Fruit fly (Drosophila melanogaster) whole organism, embryonic: ENCODE measurements around the gene CG31183.

ENCODE experiments used
- Abd-B ChIP-seq: fragments of 200-800 bp; sonication (Bioruptor generic); optimal IDR thresholded peaks from 2 replicates; lab custom pipeline; 2018; ENCODE audit warnings: missing biosample characterization, mild to moderate bottlenecking, missing genetic modification characterization, moderate library complexity
- B-H1 ChIP-seq: fragments of 200-800 bp; sonication (Bioruptor generic); IDR thresholded peaks from 3 replicates; pipeline ENCODE4 v1.3.6; 2022; ENCODE audit warnings: missing biosample characterization, missing genetic modification characterization
- B-H2 ChIP-seq: fragments of 200-800 bp; sonication (Bioruptor generic); optimal IDR thresholded peaks from 2 replicates; lab custom pipeline; 2018; ENCODE audit warnings: missing biosample characterization, mild to moderate bottlenecking, missing genetic modification characterization
- CG10462 ChIP-seq: fragments of 200-800 bp; sonication (Bioruptor generic); optimal IDR thresholded peaks from 2 replicates; lab custom pipeline; 2016; ENCODE audit warnings: missing biosample characterization, missing genetic modification characterization
- CG11093 ChIP-seq: fragments of 200-800 bp; sonication (Bioruptor generic); IDR thresholded peaks from 3 replicates; pipeline ENCODE4 v1.3.6; 2022; ENCODE audit warnings: missing biosample characterization, missing genetic modification characterization
- CG11696 ChIP-seq: fragments of 200-800 bp; sonication (Bioruptor generic); IDR thresholded peaks from 2 replicates; pipeline ENCODE4 v1.3.6; 2022; ENCODE audit warnings: missing biosample characterization, missing genetic modification characterization
- CG12071 ChIP-seq: fragments of 200-800 bp; sonication (Bioruptor generic); optimal IDR thresholded peaks from 3 replicates; lab custom pipeline; 2018; ENCODE audit warnings: missing biosample characterization, mild to moderate bottlenecking, missing genetic modification characterization
- CG12299 ChIP-seq: fragments of 200-800 bp; sonication (Bioruptor generic); optimal IDR thresholded peaks from 2 replicates; lab custom pipeline; 2018; ENCODE audit warnings: missing biosample characterization, mild to moderate bottlenecking, missing genetic modification characterization
- CG13424 ChIP-seq: fragments of 200-800 bp; sonication (Bioruptor generic); optimal IDR thresholded peaks from 2 replicates; lab custom pipeline; 2019; ENCODE audit warnings: missing biosample characterization, mild to moderate bottlenecking, missing genetic modification characterization, moderate library complexity
- CG17328 ChIP-seq: fragments of 200-800 bp; sonication (Bioruptor generic); IDR thresholded peaks from 2 replicates; pipeline ENCODE4 v1.3.6; 2022; ENCODE audit warnings: missing biosample characterization, missing genetic modification characterization
- CG17361 ChIP-seq: fragments of 200-800 bp; sonication (Bioruptor generic); IDR thresholded peaks from 3 replicates; pipeline ENCODE4 v1.3.6; 2022; ENCODE audit warnings: missing biosample characterization, missing genetic modification characterization
- CG17802 ChIP-seq: fragments of 200-800 bp; sonication (Bioruptor generic); optimal IDR thresholded peaks from 2 replicates; lab custom pipeline; 2018; ENCODE audit warnings: missing biosample characterization, mild to moderate bottlenecking, missing genetic modification characterization, moderate library complexity
- CG18619 ChIP-seq: fragments of 200-800 bp; sonication (Bioruptor generic); optimal IDR thresholded peaks from 3 replicates; lab custom pipeline; 2017; ENCODE audit warnings: missing biosample characterization, mild to moderate bottlenecking, missing genetic modification characterization
- CG2199 ChIP-seq: fragments of 200-800 bp; sonication (Bioruptor generic); IDR thresholded peaks from 3 replicates; pipeline ENCODE4 v1.3.6; 2022; ENCODE audit warnings: missing biosample characterization, missing genetic modification characterization
- CG2678 ChIP-seq: fragments of 200-800 bp; sonication (Bioruptor generic); optimal IDR thresholded peaks from 3 replicates; lab custom pipeline; 2019; ENCODE audit warnings: missing biosample characterization, mild to moderate bottlenecking, missing genetic modification characterization, moderate library complexity
- CG34422 ChIP-seq: fragments of 200-800 bp; sonication (Bioruptor generic); IDR thresholded peaks from 3 replicates; pipeline ENCODE4 v1.3.6; 2022; ENCODE audit warnings: missing biosample characterization, missing genetic modification characterization
- CG4854 ChIP-seq: fragments of 200-800 bp; sonication (Bioruptor generic); optimal IDR thresholded peaks from 2 replicates; lab custom pipeline; 2016; ENCODE audit warnings: missing biosample characterization, missing genetic modification characterization, inconsistent platforms
- CG6175 ChIP-seq: fragments of 200-800 bp; sonication (Bioruptor generic); IDR thresholded peaks from 3 replicates; pipeline ENCODE4 v1.3.6; 2022; ENCODE audit warnings: missing biosample characterization, missing genetic modification characterization
- CG6254 ChIP-seq: fragments of 200-800 bp; sonication (Bioruptor generic); optimal IDR thresholded peaks from 3 replicates; lab custom pipeline; 2017; ENCODE audit warnings: mild to moderate bottlenecking, missing biosample characterization, missing genetic modification reagents, missing genetic modification characterization
- CG6765 ChIP-seq: fragments of 200-800 bp; sonication (Bioruptor generic); optimal IDR thresholded peaks from 3 replicates; lab custom pipeline; 2017; ENCODE audit warnings: missing biosample characterization, mild to moderate bottlenecking, missing genetic modification characterization
- CG7963 ChIP-seq: fragments of 200-800 bp; sonication (Bioruptor generic); IDR thresholded peaks from 3 replicates; pipeline ENCODE4 v1.3.6; 2022; ENCODE audit warnings: missing biosample characterization, missing genetic modification characterization; ENCODE audit not compliant: partially characterized antibody
- CG8765 ChIP-seq: fragments of 200-800 bp; sonication (Bioruptor generic); IDR thresholded peaks from 2 replicates; pipeline ENCODE4 v1.3.6; 2022; ENCODE audit warnings: missing biosample characterization, missing genetic modification characterization
- CG8924 ChIP-seq: fragments of 200-800 bp; optimal IDR thresholded peaks from 3 replicates; lab custom pipeline; 2019; ENCODE audit warnings: missing biosample characterization, mild to moderate bottlenecking, missing genetic modification characterization, moderate library complexity
- E2f1 ChIP-seq: fragments of 200-800 bp; sonication (Bioruptor generic); IDR thresholded peaks from 2 replicates; pipeline ENCODE4 v1.3.6; 2022; ENCODE audit warnings: missing biosample characterization, missing genetic modification characterization
- Elba2 ChIP-seq: fragments of 200-800 bp; sonication (Bioruptor generic); optimal IDR thresholded peaks from 3 replicates; lab custom pipeline; 2016; ENCODE audit warnings: missing biosample characterization, missing genetic modification characterization
- Ets65A ChIP-seq: fragments of 200-800 bp; sonication (Bioruptor generic); peaks from one replicate; lab custom pipeline; 2016; ENCODE audit warnings: missing biosample characterization, missing genetic modification characterization
- HLH3B ChIP-seq: fragments of 200-800 bp; sonication (Bioruptor generic); IDR thresholded peaks from 2 replicates; pipeline ENCODE4 v1.3.6; 2022; ENCODE audit warnings: missing biosample characterization, missing genetic modification characterization
- MESR4 ChIP-seq: fragments of 200-800 bp; sonication (Bioruptor generic); optimal IDR thresholded peaks from 2 replicates; lab custom pipeline; 2018; ENCODE audit warnings: missing biosample characterization, mild to moderate bottlenecking, missing genetic modification characterization, moderate library complexity
- Mes4 ChIP-seq: fragments of 200-800 bp; sonication (Bioruptor generic); optimal IDR thresholded peaks from 2 replicates; lab custom pipeline; 2016; ENCODE audit warnings: missing biosample characterization, missing genetic modification characterization
- NC2β ChIP-seq: fragments of 200-800 bp; sonication (Bioruptor generic); optimal IDR thresholded peaks from 2 replicates; lab custom pipeline; 2016; ENCODE audit warnings: missing biosample characterization, missing genetic modification characterization
- Rx ChIP-seq: fragments of 200-800 bp; sonication (Bioruptor generic); IDR thresholded peaks from 2 replicates; pipeline ENCODE4 v1.3.6; 2022; ENCODE audit warnings: missing biosample characterization, missing genetic modification characterization
- ap ChIP-seq: fragments of 200-800 bp; sonication (Bioruptor generic); IDR thresholded peaks from 2 replicates; pipeline ENCODE4 v1.3.6; 2022; ENCODE audit warnings: missing biosample characterization, missing genetic modification characterization
- caup ChIP-seq: fragments of 200-800 bp; sonication (Bioruptor generic); optimal IDR thresholded peaks from 3 replicates; lab custom pipeline; 2017; ENCODE audit warnings: missing biosample characterization, mild to moderate bottlenecking, missing genetic modification characterization, moderate library complexity; ENCODE audit not compliant: severe bottlenecking
- danr ChIP-seq: fragments of 200-800 bp; sonication (Bioruptor generic); IDR thresholded peaks from 2 replicates; pipeline ENCODE4 v1.3.6; 2022; ENCODE audit warnings: missing biosample characterization, missing genetic modification characterization
- dmrt99B ChIP-seq: fragments of 200-800 bp; sonication (Bioruptor generic); optimal IDR thresholded peaks from 2 replicates; lab custom pipeline; 2018; ENCODE audit warnings: missing biosample characterization, mild to moderate bottlenecking, missing genetic modification characterization, moderate library complexity
- en ChIP-seq: fragments of 200-800 bp; sonication (Bioruptor generic); optimal IDR thresholded peaks from 2 replicates; lab custom pipeline; 2016; ENCODE audit warnings: missing biosample characterization, missing genetic modification characterization
- exex ChIP-seq: fragments of 200-800 bp; sonication (Bioruptor generic); optimal IDR thresholded peaks from 4 replicates; lab custom pipeline; 2018; ENCODE audit warnings: missing biosample characterization, mild to moderate bottlenecking, missing genetic modification characterization, moderate library complexity
- gcm ChIP-seq: fragments of 200-800 bp; sonication (Bioruptor generic); optimal IDR thresholded peaks from 2 replicates; lab custom pipeline; 2019; ENCODE audit warnings: missing biosample characterization, mild to moderate bottlenecking, missing genetic modification characterization, moderate library complexity
- gsb-n ChIP-seq: fragments of 200-800 bp; sonication (Bioruptor generic); optimal IDR thresholded peaks from 3 replicates; lab custom pipeline; 2018; ENCODE audit warnings: missing biosample characterization, mild to moderate bottlenecking, missing genetic modification characterization
- ind ChIP-seq: fragments of 200-800 bp; sonication (Bioruptor generic); optimal IDR thresholded peaks from 3 replicates; lab custom pipeline; 2016; ENCODE audit warnings: missing biosample characterization, missing genetic modification characterization
- lab ChIP-seq: fragments of 200-800 bp; sonication (Bioruptor generic); optimal IDR thresholded peaks from 3 replicates; lab custom pipeline; 2017; ENCODE audit warnings: missing biosample characterization, missing genetic modification characterization, mild to moderate bottlenecking, moderate library complexity, missing genetic modification reagents
- lov ChIP-seq, 2 experiments: fragments of 200-800 bp in 1 of 2; fragments of >200 bp in 1 of 2; sonication (Bioruptor generic) in 1 of 2; IDR thresholded peaks in 1 of 2; optimal IDR thresholded peaks in 1 of 2; 2 replicates in 1 of 2; 3 replicates in 1 of 2; pipeline versions ENCODE4 v1.3.6 to Lab custom; 2017 to 2022; ENCODE audit warnings: missing biosample characterization in 1 of 2, missing genetic modification characterization in 1 of 2
- nerfin-2 ChIP-seq: fragments of 200-800 bp; sonication (Bioruptor generic); IDR thresholded peaks from 2 replicates; pipeline ENCODE4 v1.3.6; 2022; ENCODE audit warnings: missing biosample characterization, missing genetic modification characterization; ENCODE audit not compliant: partially characterized antibody
- ranshi ChIP-seq: fragments of 200-800 bp; sonication (Bioruptor generic); IDR thresholded peaks from 2 replicates; pipeline ENCODE4 v1.3.6; 2022; ENCODE audit warnings: missing biosample characterization, missing genetic modification characterization
- row ChIP-seq: fragments of 200-800 bp; sonication (Bioruptor generic); IDR thresholded peaks from 3 replicates; pipeline ENCODE4 v1.3.6; 2022; ENCODE audit warnings: missing biosample characterization, missing genetic modification characterization
- schlank ChIP-seq: fragments of 200-800 bp; sonication (Bioruptor generic); optimal IDR thresholded peaks from 2 replicates; lab custom pipeline; 2018; ENCODE audit warnings: missing biosample characterization, mild to moderate bottlenecking, missing genetic modification characterization
- sens ChIP-seq: fragments of 200-800 bp; sonication (Bioruptor generic); peaks from one replicate; lab custom pipeline; 2016; ENCODE audit warnings: missing biosample characterization, missing genetic modification characterization
- vnd ChIP-seq: fragments of 200-800 bp; sonication (Bioruptor generic); IDR thresholded peaks from 3 replicates; pipeline ENCODE4 v1.3.6; 2022; ENCODE audit warnings: missing biosample characterization, missing genetic modification characterization; ENCODE audit not compliant: partially characterized antibody

Gene CG31183

DNA sequence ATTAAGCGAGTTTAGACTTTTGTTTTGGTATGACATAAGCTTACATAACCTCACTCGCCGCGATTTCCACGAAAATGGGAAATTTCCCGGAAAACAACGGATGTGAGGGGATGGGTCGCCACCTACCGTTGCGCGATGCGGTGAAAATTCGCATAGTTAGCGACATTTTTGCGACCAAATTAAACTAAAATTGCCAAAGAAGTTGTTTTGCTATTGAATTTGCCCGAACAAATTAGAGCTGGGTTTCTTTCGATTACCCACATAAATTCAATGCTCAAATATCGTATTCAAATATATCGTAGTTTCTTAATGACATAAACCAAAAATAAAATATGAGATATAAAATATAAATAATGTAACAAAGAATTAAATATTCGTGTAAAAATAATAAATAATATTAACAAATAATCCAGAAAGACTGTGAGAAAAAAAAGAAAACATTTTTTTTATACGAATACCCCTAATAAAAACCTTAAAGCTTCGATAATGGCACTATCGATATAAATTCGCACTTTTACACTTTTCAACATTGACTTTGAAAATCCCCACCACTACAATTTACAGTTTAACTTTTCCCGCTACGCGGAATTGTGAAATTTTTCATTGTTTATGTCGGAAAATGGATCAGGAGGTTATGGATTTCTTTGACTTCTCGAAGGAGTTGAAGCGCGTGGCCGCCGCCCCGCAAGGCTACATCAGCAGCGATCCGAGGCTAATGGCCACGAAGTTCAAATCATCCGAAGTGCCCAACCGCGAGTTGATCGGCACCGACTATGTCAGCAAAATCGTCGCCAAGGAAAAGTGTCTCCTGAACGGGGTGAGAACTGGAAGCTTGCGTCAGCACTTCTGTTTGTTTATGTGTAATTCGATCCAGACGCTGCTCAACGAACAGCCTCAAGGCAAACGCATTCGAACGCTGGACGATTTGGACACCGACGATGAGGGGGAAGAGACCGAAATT lies 38.6 kb downstream of the CG31183 start, which contains the start of the genes ND-23 and spn-E (continued):
- TF ChIP-seq CG8924 (peak; percentile 54), gcm (GFP tag; lab: Kevin White, UChicago) (no peak), caup (GFP tag; lab: Kevin White, UChicago) (no peak), gsb-n (peak; percentile 66), E2f1 (GFP tag; lab: Robert Waterston, UW) (peak; percentile 69), CG10462 (GFP tag; lab: Kevin White, UChicago) (no peak), CG6254 (GFP tag; lab: Kevin White, UChicago) (no peak), CG2199 (GFP tag; lab: Robert Waterston, UW) (no peak), CG12071 (GFP tag; lab: Kevin White, UChicago) (no peak), dmrt99B (tag; lab: Kevin White, UChicago) (no peak), CG17328 (GFP tag; lab: Robert Waterston, UW) (peak; percentile 51; the same call in 1 of the 2 replicates), CG4854 (GFP tag; lab: Kevin White, UChicago) (no peak), CG11696 (no peak), CG8765 (no peak), danr (GFP tag; lab: Robert Waterston, UW) (no peak), schlank (tag; lab: Kevin White, UChicago) (no peak), CG17802 (tag; lab: Kevin White, UChicago) (no peak), CG12299 (tag; lab: Kevin White, UChicago) (no peak), ranshi (peak; percentile 41; the same call in 1 of the 2 replicates), CG6175 (GFP tag; lab: Robert Waterston, UW) (no peak), CG2678 (tag; lab: Kevin White, UChicago) (no peak), Abd-B (GFP tag; lab: Kevin White, UChicago) (peak; percentile 46), nerfin-2 (GFP tag; lab: Robert Waterston, UW) (0 out of 2 replicates have a peak, but pooled peaks have one; percentile 51), CG34422 (GFP tag; lab: Robert Waterston, UW) (no peak; the same call in 2 of the 3 replicates), exex (tag; lab: Kevin White, UChicago) (no peak), MESR4 (GFP tag; lab: Kevin White, UChicago) (peak; percentile 81), lov (optimal IDR thresholded peaks at IDR 0.05; lab: Kevin White, UChicago) (no peak), lov (GFP tag; IDR thresholded peaks at IDR 0.05; lab: Robert Waterston, UW) (no peak), ap (GFP tag; lab: Robert Waterston, UW) (no peak), Ets65A (GFP tag; lab: Kevin White, UChicago) (no peak), NC2β (no peak), CG18619 (no peak), CG13424 (tag; lab: Kevin White, UChicago) (peak; percentile 67), CG17361 (GFP tag; lab: Robert Waterston, UW) (peak; percentile 87), lab (GFP tag; lab: Kevin White, UChicago) (no peak), Elba2 (GFP tag; lab: Kevin White, UChicago) (no peak), B-H1 (no peak), ind (GFP tag; lab: Kevin White, UChicago) (peak; percentile 59), Rx (GFP tag; lab: Robert Waterston, UW) (no peak), CG6765 (GFP tag; lab: Kevin White, UChicago) (no peak), CG7963 (0 out of 3 replicates have a peak, but pooled peaks have one; percentile 7), en (GFP tag; lab: Kevin White, UChicago) (no peak), row (GFP tag; lab: Robert Waterston, UW) (peak; percentile 82), Mes4 (no peak), CG11093 (no peak), vnd (GFP tag; lab: Robert Waterston, UW) (peak; percentile 58; the same call in 2 of the 3 replicates), B-H2 (GFP tag; lab: Kevin White, UChicago) (no peak), HLH3B (GFP tag; lab: Robert Waterston, UW) (0 out of 2 replicates have a peak, but pooled peaks have one; percentile 16), sens (peak; percentile 33)
